Worm (Caenorhabditis elegans): ENCODE measurements around the gene F12A10.8.

F12A10.8 gene

ce11 chrII:5465729-5466408 lies 35.0 kb downstream of the F12A10.8 start, which contains the start of gene clr-1:
Gene clr-1 (plus strand): TSS chrII:5466358.
- no peak for TF ChIP-seq efl-1 (optimal IDR thresholded peaks at IDR 0.05)
- TF ChIP-seq efl-1 (GFP tag; optimal IDR thresholded peaks at IDR 0.05 in 1 of 2): peak in 1 of 2 experiments; percentile 34
- TF ChIP-seq nhr-85 (tag): peak; percentile 8
- TF ChIP-seq fos-1 (tag; optimal IDR thresholded peaks at IDR 0.05): no peak
- peak; percentile 20 for TF ChIP-seq lin-14 (GFP tag; optimal IDR thresholded peaks at IDR 0.05)
- TF ChIP-seq rnt-1 (tag; optimal IDR thresholded peaks at IDR 0.05): peak; percentile 39

ce11 chrII:5463692-5464300 lies 37.1 kb downstream of the F12A10.8 start:
- no peak for TF ChIP-seq nhr-90 (tag; optimal IDR thresholded peaks at IDR 0.05; ENCODE audit: poor library complexity)
- TF ChIP-seq rnt-1 (tag; optimal IDR thresholded peaks at IDR 0.05): peak; percentile 6
- TF ChIP-seq efl-1 (optimal IDR thresholded peaks at IDR 0.05): peak in 1 of 2 experiments; percentile 4
- TF ChIP-seq efl-1 (GFP tag; optimal IDR thresholded peaks at IDR 0.05 in 1 of 2): peak in 1 of 2 experiments; percentile 86
- TF ChIP-seq lsy-2 (tag; optimal IDR thresholded peaks at IDR 0.05): peak; percentile 4 to 9
- peak; percentile 26 for TF ChIP-seq unc-130 (tag; optimal IDR thresholded peaks at IDR 0.05)
- TF ChIP-seq fkh-10 (GFP tag; optimal IDR thresholded peaks at IDR 0.05): peak; percentile 23
- peak; percentile 70 for TF ChIP-seq blmp-1 (tag; optimal IDR thresholded peaks at IDR 0.05)
- peak; percentile 65 for TF ChIP-seq lin-14 (GFP tag; optimal IDR thresholded peaks at IDR 0.05)
- no peak for TF ChIP-seq C16A3.4 (tag; optimal IDR thresholded peaks at IDR 0.05)
- TF ChIP-seq mef-2 (tag; optimal IDR thresholded peaks at IDR 0.05): no peak
- peak; percentile 7 for TF ChIP-seq nhr-71 (tag; optimal IDR thresholded peaks at IDR 0.05)
- peak; percentile 24 for TF ChIP-seq dsc-1 (tag; optimal IDR thresholded peaks at IDR 0.05)
- no peak for TF ChIP-seq hlh-4 (tag; optimal IDR thresholded peaks at IDR 0.05)

ce11 chrII:5460911-5461310 lies 40.0 kb downstream of the F12A10.8 start:
- TF ChIP-seq blmp-1 (tag; optimal IDR thresholded peaks at IDR 0.05) (peak; percentile 62), nhr-85 (tag) (peak; percentile 33), lin-14 (GFP tag; optimal IDR thresholded peaks at IDR 0.05) (peak; percentile 15), nhr-11 (tag; optimal IDR thresholded peaks at IDR 0.05) (no peak), grh-1 (GFP tag; IDR thresholded peaks at IDR 0.05) (no peak), elt-3 (tag; optimal IDR thresholded peaks at IDR 0.05) (peak in 1 of 6 experiments; percentile 43), mep-1 (tag; optimal IDR thresholded peaks at IDR 0.05) (no peak), egl-27 (tag; optimal IDR thresholded peaks at IDR 0.05) (no peak), nhr-76 (tag; optimal IDR thresholded peaks at IDR 0.05) (no peak), Y116A8C.19 (tag; optimal IDR thresholded peaks at IDR 0.05; ENCODE audit: borderline replicate concordance) (no peak), ceh-90 (tag; optimal IDR thresholded peaks at IDR 0.05) (no peak), hpl-2 (GFP tag; optimal IDR thresholded peaks at IDR 0.05) (no peak), fkh-4 (tag; optimal IDR thresholded peaks at IDR 0.05; ENCODE audit: borderline replicate concordance) (no peak), unc-86 (tag; optimal IDR thresholded peaks at IDR 0.05) (no peak)

ce11 chrII:5459534-5459933 lies 41.3 kb downstream of the F12A10.8 start:
- no peak for TF ChIP-seq lin-13 (GFP tag; optimal IDR thresholded peaks at IDR 0.05)
- TF ChIP-seq nhr-71 (tag; optimal IDR thresholded peaks at IDR 0.05): no peak
- no peak for TF ChIP-seq lin-39 (tag; optimal IDR thresholded peaks at IDR 0.05)
- no peak for TF ChIP-seq lsy-2 (tag; optimal IDR thresholded peaks at IDR 0.05)
- TF ChIP-seq sup-37 (GFP tag; optimal IDR thresholded peaks at IDR 0.05): no peak
- peak in 1 of 6 experiments; percentile 58 for TF ChIP-seq elt-3 (tag; optimal IDR thresholded peaks at IDR 0.05)
- no peak for TF ChIP-seq vab-15 (tag; optimal IDR thresholded peaks at IDR 0.05)
- no peak for TF ChIP-seq nhr-77 (tag; optimal IDR thresholded peaks at IDR 0.05)
- TF ChIP-seq ztf-4 (tag; optimal IDR thresholded peaks at IDR 0.05): no peak
- no peak for TF ChIP-seq unc-30 (tag; optimal IDR thresholded peaks at IDR 0.05)
- TF ChIP-seq nhr-20 (tag; optimal IDR thresholded peaks at IDR 0.05): no peak
- TF ChIP-seq sox-4 (tag; optimal IDR thresholded peaks at IDR 0.05): no peak
- no peak for TF ChIP-seq zag-1 (tag; optimal IDR thresholded peaks at IDR 0.05)
- TF ChIP-seq fkh-4 (tag; optimal IDR thresholded peaks at IDR 0.05; ENCODE audit: borderline replicate concordance): no peak
- no peak for TF ChIP-seq nhr-90 (tag; optimal IDR thresholded peaks at IDR 0.05; ENCODE audit: poor library complexity)
- no peak for TF ChIP-seq fkh-10 (GFP tag; optimal IDR thresholded peaks at IDR 0.05)
- no peak for TF ChIP-seq dsc-1 (tag; optimal IDR thresholded peaks at IDR 0.05)
- TF ChIP-seq mef-2 (tag; optimal IDR thresholded peaks at IDR 0.05): no peak
- no peak for TF ChIP-seq fos-1 (tag; optimal IDR thresholded peaks at IDR 0.05)
- no peak for TF ChIP-seq sptf-1 (tag; optimal IDR thresholded peaks at IDR 0.05)
- peak; percentile 3 for TF ChIP-seq nhr-85 (tag)
- no peak for TF ChIP-seq mep-1 (tag; optimal IDR thresholded peaks at IDR 0.05)
- no peak for TF ChIP-seq isw-1 (GFP tag; IDR thresholded peaks at IDR 0.05)
- no peak for TF ChIP-seq nhr-237 (tag; optimal IDR thresholded peaks at IDR 0.05)
- TF ChIP-seq ceh-88 (GFP tag; IDR thresholded peaks at IDR 0.05): no peak
- TF ChIP-seq egl-27 (tag; optimal IDR thresholded peaks at IDR 0.05): no peak
- no peak for TF ChIP-seq nhr-76 (tag; optimal IDR thresholded peaks at IDR 0.05)
- TF ChIP-seq tbx-2 (tag; optimal IDR thresholded peaks at IDR 0.05): no peak
- no peak for TF ChIP-seq nhr-19 (GFP tag; conservative IDR thresholded peaks at IDR 0.05)
- peak; percentile 90 for TF ChIP-seq blmp-1 (tag; optimal IDR thresholded peaks at IDR 0.05)
- TF ChIP-seq F16B12.6 (tag; optimal IDR thresholded peaks at IDR 0.05): no peak
